Worm (Caenorhabditis elegans) whole organism, young adult: Measurements from ENCODE around the gene fbxa-35.

ENCODE experiments used
- C06A6.2 ChIP-seq: fragments of 200-800 bp; sonication (Bioruptor generic); conservative IDR thresholded peaks from 2 replicates; pipeline ENCODE4 v1.3.6; 2022; ENCODE audit warnings: missing genetic modification characterization, missing compliant biosample characterization
- Y53F4B.3 ChIP-seq: fragments of 200-800 bp; sonication (Bioruptor generic); IDR thresholded peaks from 2 replicates; pipeline ENCODE4 v1.3.6; 2022; ENCODE audit warnings: missing genetic modification reagents, missing genetic modification characterization, missing compliant biosample characterization
- sea-2 ChIP-seq: fragments of 200-800 bp; sonication (Bioruptor generic); IDR thresholded peaks from 2 replicates; pipeline ENCODE4 v1.3.6; 2022; ENCODE audit warnings: missing genetic modification characterization, missing compliant biosample characterization
- unc-62 ChIP-seq: fragments of 150-350 bp; optimal IDR thresholded peaks from 2 replicates; lab custom pipeline; 2014; ENCODE audit warnings: missing biosample characterization, missing genetic modification reagents, missing genetic modification characterization

DNA sequence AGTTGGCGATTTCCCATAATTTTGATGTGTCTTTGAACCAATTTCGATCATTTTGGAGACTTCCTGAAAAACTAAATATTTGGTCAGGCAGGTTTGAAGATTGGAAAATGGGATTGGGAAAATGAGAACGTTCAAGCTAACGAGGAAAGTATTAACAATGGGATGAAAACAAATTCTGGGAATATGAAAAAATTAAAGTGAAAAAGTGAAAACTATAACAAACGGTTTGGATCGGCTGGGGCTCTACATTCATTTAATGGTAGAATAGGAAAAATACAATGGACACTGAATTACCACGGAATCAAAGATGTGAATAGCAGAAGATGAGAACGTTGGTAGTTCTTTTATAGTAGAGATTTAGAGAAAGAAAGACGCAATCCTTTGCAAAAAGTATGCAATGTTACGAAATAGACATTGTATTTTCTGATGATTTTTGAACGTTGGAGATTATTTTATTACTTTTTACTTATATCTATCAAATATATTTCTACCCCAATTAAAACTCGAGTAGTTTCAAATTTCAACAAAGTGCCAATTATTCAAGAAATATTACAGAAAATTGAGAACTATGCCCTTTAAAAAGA, 6.9 kb upstream of the fbxa-35 start, which contains the start of gene fbxa-50:
- TF ChIP-seq unc-62 (GFP tag; lab: Kevin White, UChicago): no peak
- no peak for TF ChIP-seq Y53F4B.3 (GFP tag; lab: Robert Waterston, UW)
- no peak for TF ChIP-seq sea-2 (GFP tag; lab: Robert Waterston, UW)
- no peak for TF ChIP-seq C06A6.2 (GFP tag; lab: Robert Waterston, UW)
